Fruit fly (Drosophila melanogaster): Measurements from ENCODE around the gene Dcr-1.
A peak's percentile ranks its signal among the peaks of the same experiment; 100 is the strongest.

DNA sequence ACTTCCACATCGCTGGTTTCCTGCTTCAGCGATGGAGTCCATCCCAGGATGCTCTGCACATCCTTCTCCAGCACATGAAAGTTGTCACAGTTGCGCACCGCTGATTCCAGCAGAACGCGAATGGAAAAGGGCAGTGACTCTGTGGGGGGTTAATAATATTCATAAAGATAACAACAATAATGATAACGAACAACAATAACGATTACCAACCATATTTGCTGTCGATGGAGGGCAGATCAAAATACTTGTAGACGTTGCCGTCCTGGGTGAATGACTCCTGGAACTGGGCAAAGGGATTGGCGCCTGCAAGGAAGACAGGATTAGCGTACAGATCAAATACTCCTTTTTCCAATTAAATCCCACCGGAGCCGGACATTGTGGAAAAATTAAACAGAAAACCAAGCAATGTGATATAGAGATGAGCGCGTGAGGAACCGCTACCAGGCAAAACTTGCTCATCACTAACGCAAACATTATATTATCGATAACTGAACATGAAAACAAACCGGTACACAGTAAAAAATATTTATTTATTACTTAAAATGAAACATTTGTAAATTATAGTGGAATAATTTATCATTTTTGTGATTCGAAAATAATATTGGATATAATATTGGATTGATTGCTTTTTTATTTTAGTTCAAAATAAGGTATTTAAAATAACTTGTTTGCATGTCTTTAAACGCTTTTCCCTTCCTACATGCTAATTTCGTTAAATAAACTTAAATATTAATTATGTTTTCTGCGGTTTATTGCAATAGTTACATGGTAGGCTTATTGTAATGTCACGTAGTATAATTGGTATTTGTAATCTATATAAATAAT, 16.5 kb downstream of the Dcr-1 start, which contains the start of gene Irp-1A:
- TF ChIP-seq fd59A (GFP tag; optimal IDR thresholded peaks at IDR 0.05) (no peak), CG6854 (GFP tag; optimal IDR thresholded peaks at IDR 0.05) (no peak), salr (GFP tag; optimal IDR thresholded peaks at IDR 0.05) (peak in 1 of 2 experiments; percentile 24), Hr39 (GFP tag; optimal IDR thresholded peaks at IDR 0.05) (peak; percentile 33), Hr4 (GFP tag; optimal IDR thresholded peaks at IDR 0.05) (peak; percentile 54), CG4318 (GFP tag; optimal IDR thresholded peaks at IDR 0.05) (no peak), acj6 (GFP tag; optimal IDR thresholded peaks at IDR 0.05) (peak; percentile 51)

Measured in whole organism, prepupa.